Fruit fly (Drosophila melanogaster): Measurements from ENCODE around the gene CycJ.
A peak's percentile ranks its signal among the peaks of the same experiment; 100 is the strongest.

Gene CycJ

DNA sequence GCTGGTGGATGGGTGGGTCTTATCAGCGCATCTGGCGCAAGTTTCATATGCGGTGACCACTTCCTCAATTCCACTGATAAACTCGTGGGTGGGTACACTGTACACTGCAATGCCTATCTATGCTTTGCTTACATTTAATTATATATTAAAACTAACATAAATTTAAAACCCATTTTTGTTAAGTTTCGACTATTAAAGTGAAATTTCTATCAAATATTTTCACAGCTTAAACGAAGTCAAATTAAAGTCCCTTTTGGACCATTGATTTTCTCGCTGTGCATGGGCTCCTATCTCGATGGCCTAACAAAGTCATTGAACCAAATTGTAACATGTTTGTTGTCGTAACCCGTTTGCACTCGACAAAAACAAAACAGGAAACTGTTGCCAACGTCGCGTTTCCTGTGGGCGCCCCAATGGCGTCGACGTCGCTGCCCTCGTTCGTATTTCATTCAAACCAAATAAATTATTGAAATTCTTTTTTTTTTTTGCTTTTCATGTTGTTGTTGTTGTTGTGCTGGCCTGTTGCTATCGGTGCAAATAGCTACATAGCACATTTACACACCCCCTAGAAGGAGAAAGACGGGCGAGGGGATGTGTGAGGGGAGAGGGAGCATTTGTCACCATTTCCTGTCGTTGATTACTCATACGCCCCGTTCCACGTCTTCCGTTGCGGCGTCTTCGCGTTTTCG is 33.4 kb upstream of the CycJ start (continued):
- TF ChIP-seq CG12236 (GFP tag; optimal IDR thresholded peaks at IDR 0.05) (no peak), CG2199 (GFP tag; IDR thresholded peaks at IDR 0.05) (peak; percentile 53; the same call in 1 of the 3 replicates), cad (GFP tag; optimal IDR thresholded peaks at IDR 0.05) (no peak), en (GFP tag; optimal IDR thresholded peaks at IDR 0.05) (no peak), Meics (GFP tag; optimal IDR thresholded peaks at IDR 0.05) (peak; percentile 84), pfk (GFP tag; optimal IDR thresholded peaks at IDR 0.05) (no peak), Nf-YB (GFP tag; optimal IDR thresholded peaks at IDR 0.05) (peak; percentile 57), CG1233 (GFP tag; optimal IDR thresholded peaks at IDR 0.05) (peak; percentile 64), fd3F (GFP tag; optimal IDR thresholded peaks at IDR 0.05) (peak; percentile 84), Ravus (GFP tag; IDR thresholded peaks at IDR 0.05) (peak; percentile 76), Elba2 (GFP tag; optimal IDR thresholded peaks at IDR 0.05) (no peak), CG12104 (GFP tag; optimal IDR thresholded peaks at IDR 0.05) (peak; percentile 77), CG16863 (GFP tag; optimal IDR thresholded peaks at IDR 0.05) (no peak), CG7556 (GFP tag; optimal IDR thresholded peaks at IDR 0.05) (peak; percentile 82), CG4360 (GFP tag; IDR thresholded peaks at IDR 0.05) (peak; percentile 39; the same call in 1 of the 2 replicates), Lhr (GFP tag; optimal IDR thresholded peaks at IDR 0.05) (peak; percentile 16), CG2678 (tag; optimal IDR thresholded peaks at IDR 0.05) (peak; percentile 92), sens-2 (GFP tag; IDR thresholded peaks at IDR 0.05) (peak; percentile 71), CG3407 (GFP tag; optimal IDR thresholded peaks at IDR 0.05) (peak; percentile 63), bcd (GFP tag; optimal IDR thresholded peaks at IDR 0.05) (peak; percentile 82), eve (GFP tag; optimal IDR thresholded peaks at IDR 0.05) (peak in 1 of 2 experiments; percentile 89), Rfx (GFP tag; IDR thresholded peaks at IDR 0.05) (peak; percentile 94), Scr (GFP tag; IDR thresholded peaks at IDR 0.05; ENCODE audit: partially characterized antibody) (no peak), CG14710 (tag; optimal IDR thresholded peaks at IDR 0.05) (peak; percentile 57), Dp (GFP tag; optimal IDR thresholded peaks at IDR 0.05) (no peak), Sox100B (GFP tag; optimal IDR thresholded peaks at IDR 0.05) (peak; percentile 74), CG6854 (GFP tag; optimal IDR thresholded peaks at IDR 0.05) (peak; percentile 72), CG14441 (GFP tag; IDR thresholded peaks at IDR 0.05) (peak; percentile 88), Dip2 (GFP tag; IDR thresholded peaks at IDR 0.05) (no peak), Vsx1 (GFP tag; optimal IDR thresholded peaks at IDR 0.05) (peak; percentile 58), CG7928 (GFP tag; optimal IDR thresholded peaks at IDR 0.05) (peak; percentile 6), esg (GFP tag; conservative IDR thresholded peaks at IDR 0.05) (peak; percentile 86), Hr78 (GFP tag; optimal IDR thresholded peaks at IDR 0.05) (peak in 1 of 2 experiments; percentile 66), luna (GFP tag; optimal IDR thresholded peaks at IDR 0.05) (no peak), abd-A (tag; optimal IDR thresholded peaks at IDR 0.05) (peak; percentile 11), CG2889 (GFP tag; IDR thresholded peaks at IDR 0.05) (peak; percentile 85), CG11723 (GFP tag; optimal IDR thresholded peaks at IDR 0.05) (peak; percentile 60), CG10462 (GFP tag; optimal IDR thresholded peaks at IDR 0.05) (no peak), bigmax (GFP tag; optimal IDR thresholded peaks at IDR 0.05) (no peak), YL-1 (GFP tag; optimal IDR thresholded peaks at IDR 0.05) (peak; percentile 2), CG13287 (GFP tag; IDR thresholded peaks at IDR 0.05; ENCODE audit: partially characterized antibody) (no peak), CG4707 (GFP tag; optimal IDR thresholded peaks at IDR 0.05) (peak; percentile 20), HLH54F (GFP tag; optimal IDR thresholded peaks at IDR 0.05) (peak; percentile 59), h (optimal IDR thresholded peaks at IDR 0.05) (no peak), Blimp-1 (GFP tag; optimal IDR thresholded peaks at IDR 0.05) (peak; percentile 78)
